Fruit fly (Drosophila melanogaster): ENCODE data around the gene PolE2.

DNA sequence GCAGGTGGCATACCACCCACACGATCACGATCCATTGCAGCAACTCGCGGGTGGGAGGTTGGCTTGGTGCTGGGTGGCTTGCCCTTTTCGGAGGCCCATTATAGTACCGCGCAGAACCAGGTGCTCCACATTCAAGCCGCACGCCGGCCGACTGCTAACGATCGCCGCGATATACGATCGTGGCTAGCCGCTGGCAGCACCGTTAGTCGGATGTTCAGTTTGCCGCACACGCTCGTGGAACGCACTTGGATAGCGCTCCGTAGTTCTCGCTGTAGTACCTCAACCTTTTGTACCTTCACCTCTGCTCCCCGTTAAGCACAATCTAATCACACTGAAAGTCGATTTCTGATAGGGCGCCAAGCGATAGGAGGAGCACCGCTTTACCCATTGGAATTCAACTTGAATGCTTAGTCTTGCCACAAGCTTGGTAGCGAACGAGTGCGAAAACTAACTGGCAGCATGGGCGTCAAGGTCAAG lies 26.4 kb upstream of the PolE2 start, which contains the start of gene CG33523:
- no peak for TF ChIP-seq esn (GFP tag; optimal IDR thresholded peaks at IDR 0.05)
- TF ChIP-seq CG3919 (GFP tag; optimal IDR thresholded peaks at IDR 0.05): no peak
- no peak for TF ChIP-seq dsx (GFP tag; optimal IDR thresholded peaks at IDR 0.05; ENCODE audit: poor library complexity, severe bottlenecking)

All from whole organism, prepupa.